Fruit fly (Drosophila melanogaster) S2 (cell line): ENCODE data around the gene Archease.

ENCODE experiments used
- CG8478 ChIP-seq: fragments of >200 bp; optimal IDR thresholded peaks from 2 replicates; lab custom pipeline; 2018
- CTCF ChIP-seq, 2 experiments: fragments of >200 bp; optimal IDR thresholded peaks; 2 replicates each; lab custom pipeline; 2018

The Archease gene

dm6 chr3R:21619117-21619650 lies 43.6 kb downstream of the Archease start, which contains the start of gene InR:
InR (minus strand) TSS chr3R:21619321.
- TF ChIP-seq CG8478 (lab: Kevin White, UChicago) (no peak), CTCF (optimal IDR thresholded peaks at IDR 0.05; lab: Kevin White, UChicago) (peak; percentile 98)

DNA sequence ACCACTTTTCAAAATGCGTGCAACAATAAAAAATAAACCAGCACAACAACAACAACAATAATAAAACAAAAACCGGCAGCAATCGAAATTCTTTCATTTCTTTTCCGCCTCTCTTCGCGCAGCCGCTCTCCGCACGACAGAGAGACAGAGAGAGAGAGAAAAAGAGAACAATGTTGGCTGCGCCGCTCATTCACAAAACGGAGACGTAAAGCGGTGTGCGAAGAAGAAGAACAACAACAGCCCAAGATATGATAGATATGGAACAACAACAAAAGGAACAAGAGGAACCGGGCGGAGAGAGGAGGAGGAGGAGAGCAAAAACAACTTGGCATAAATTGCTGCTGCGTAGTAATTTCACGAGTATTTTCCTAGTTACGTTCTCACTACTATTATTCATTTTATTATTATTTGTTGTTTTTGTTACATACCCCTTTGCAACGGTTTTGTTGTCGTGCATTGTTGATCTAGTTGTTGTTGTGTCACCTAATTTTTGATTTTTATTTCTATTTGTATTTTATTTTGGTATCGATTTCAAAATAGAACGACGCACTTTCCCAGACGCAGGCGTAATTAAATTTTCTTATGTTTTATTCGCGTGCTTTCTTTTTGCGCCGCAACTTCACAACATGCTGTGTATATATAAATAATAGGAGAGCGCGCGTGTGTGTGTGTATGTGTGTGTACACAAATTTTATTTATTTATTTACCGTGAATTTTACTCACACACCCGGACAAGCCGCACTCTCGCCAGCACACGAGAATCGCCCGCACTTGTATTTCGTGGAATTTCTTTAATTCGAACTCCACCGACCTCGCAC lies 44.3 kb downstream of the Archease start:
- TF ChIP-seq CTCF (optimal IDR thresholded peaks at IDR 0.05; lab: Kevin White, UChicago) (no peak), CG8478 (lab: Kevin White, UChicago) (no peak)

dm6 chr3R:21616061-21616851 lies 46.5 kb downstream of the Archease start:
- TF ChIP-seq CG8478 (lab: Kevin White, UChicago) = no peak
- no peak for TF ChIP-seq CTCF (optimal IDR thresholded peaks at IDR 0.05; lab: Kevin White, UChicago)

DNA sequence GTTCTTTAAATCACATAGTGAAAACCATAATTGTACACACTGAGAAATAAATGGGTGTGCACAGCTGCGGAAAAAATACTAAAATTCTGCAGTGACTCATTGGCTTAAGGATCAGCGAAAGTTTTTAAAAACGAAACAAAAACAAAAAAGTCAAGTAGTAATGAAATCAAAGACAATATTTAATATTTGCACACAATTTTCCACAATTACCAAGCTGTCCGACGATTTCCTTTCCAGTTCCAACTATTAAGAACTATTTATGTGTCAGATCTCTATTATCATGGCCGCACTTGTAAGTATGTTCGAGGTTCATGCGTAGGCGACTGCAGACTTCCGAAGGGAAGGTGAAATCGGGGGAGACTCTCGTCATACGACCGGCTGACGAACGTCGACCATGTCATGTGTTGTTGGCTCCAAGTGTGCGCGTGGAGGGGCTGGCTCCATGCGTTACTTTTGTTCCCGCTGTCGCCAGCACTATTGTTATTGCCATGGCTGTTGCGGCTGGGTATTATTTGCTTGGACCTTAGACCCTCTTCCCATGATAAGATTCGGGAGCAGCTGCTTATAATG lies 47.8 kb downstream of the Archease start:
- no peak for TF ChIP-seq CG8478 (lab: Kevin White, UChicago)

DNA sequence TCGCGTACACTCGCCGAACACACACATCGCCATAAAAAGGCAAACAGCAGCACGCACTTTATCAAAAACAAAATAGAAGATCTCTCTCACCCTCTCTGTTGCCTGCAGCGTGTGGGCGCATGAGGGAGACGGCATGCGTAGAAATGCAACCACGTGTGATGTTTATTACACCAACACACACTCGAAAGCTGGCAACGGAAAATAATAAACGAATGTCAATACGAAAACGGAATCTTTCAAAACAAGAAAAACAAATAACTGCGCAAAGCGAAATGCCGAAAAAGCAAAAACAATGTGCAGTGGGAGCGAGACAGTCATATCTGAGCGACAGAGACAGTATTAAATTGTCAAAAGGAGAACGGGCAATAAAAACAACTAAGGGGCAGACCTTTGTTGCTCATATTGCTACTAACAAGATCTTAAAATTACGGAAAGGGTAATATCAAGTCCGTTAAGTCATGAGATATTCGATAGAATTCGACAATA lies 49.4 kb downstream of the Archease start:
- no peak for TF ChIP-seq CTCF (optimal IDR thresholded peaks at IDR 0.05; lab: Kevin White, UChicago)
- TF ChIP-seq CG8478 (lab: Kevin White, UChicago) = no peak

DNA sequence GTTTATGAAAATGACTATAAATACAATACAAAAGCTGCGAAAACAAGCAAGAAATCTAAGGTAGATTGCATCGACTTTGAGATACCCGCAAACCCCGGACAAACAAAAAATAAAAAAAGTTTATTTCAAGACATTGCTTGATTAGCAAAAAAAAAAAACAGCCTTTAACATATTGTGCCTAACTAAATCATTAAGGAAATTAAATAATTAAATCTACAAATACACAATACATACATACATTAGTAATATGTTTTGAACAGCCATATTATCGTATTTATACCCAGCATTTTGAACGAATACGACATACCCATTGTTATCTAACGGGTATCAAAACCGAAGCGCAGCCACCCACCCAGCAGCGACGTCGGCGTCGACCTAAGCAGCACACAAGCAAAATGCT lies 49.9 kb downstream of the Archease start:
- TF ChIP-seq CTCF (optimal IDR thresholded peaks at IDR 0.05; lab: Kevin White, UChicago) (no peak), CG8478 (lab: Kevin White, UChicago) (no peak)

dm6 chr3R:21611629-21612180 lies 51.1 kb downstream of the Archease start:
- no peak for TF ChIP-seq CTCF (optimal IDR thresholded peaks at IDR 0.05; lab: Kevin White, UChicago)
- no peak for TF ChIP-seq CG8478 (lab: Kevin White, UChicago)
